Worm (Caenorhabditis elegans) whole organism, young adult: Measurements from ENCODE around the gene B0454.8.

ENCODE experiments used
- B0019.2 ChIP-seq: fragments of 200-800 bp; sonication (Bioruptor generic); conservative IDR thresholded peaks from 2 replicates; pipeline ENCODE4 v1.3.6; 2022; ENCODE audit warnings: missing genetic modification reagents, missing genetic modification characterization, missing compliant biosample characterization
- B0261.1 ChIP-seq: sonication (generic microtip); optimal IDR thresholded peaks from 2 replicates; lab custom pipeline; 2016; ENCODE audit warnings: mild to moderate bottlenecking, missing genetic modification characterization, moderate library complexity, missing compliant biosample characterization
- C17E4.6 ChIP-seq: fragments of 200-800 bp; sonication (Bioruptor generic); IDR thresholded peaks from 2 replicates; pipeline ENCODE4 v1.3.6; 2022; ENCODE audit warnings: missing genetic modification reagents, missing genetic modification characterization, missing compliant biosample characterization
- F10E7.11 ChIP-seq: sonication (generic microtip); optimal IDR thresholded peaks from 2 replicates; lab custom pipeline; 2017; ENCODE audit warnings: mild to moderate bottlenecking, missing genetic modification characterization, moderate library complexity, missing compliant biosample characterization
- F33H1.4 ChIP-seq: fragments of 200-800 bp; sonication (Bioruptor generic); IDR thresholded peaks from 2 replicates; pipeline ENCODE4 v1.3.6; 2022; ENCODE audit warnings: missing genetic modification reagents, missing genetic modification characterization, missing compliant biosample characterization
- F39B2.1 ChIP-seq: fragments of 200-800 bp; sonication (Bioruptor generic); IDR thresholded peaks from 2 replicates; pipeline ENCODE4 v1.3.6; 2022; ENCODE audit warnings: missing genetic modification reagents, missing genetic modification characterization, missing compliant biosample characterization
- F57A8.1 ChIP-seq: fragments of 200-800 bp; sonication (Bioruptor generic); optimal IDR thresholded peaks from 2 replicates; lab custom pipeline; 2018; ENCODE audit warnings: mild to moderate bottlenecking, missing genetic modification characterization, moderate library complexity, missing compliant biosample characterization
- Y53F4B.3 ChIP-seq: fragments of 200-800 bp; sonication (Bioruptor generic); IDR thresholded peaks from 2 replicates; pipeline ENCODE4 v1.3.6; 2022; ENCODE audit warnings: missing genetic modification reagents, missing genetic modification characterization, missing compliant biosample characterization
- Y53G8AR.9 ChIP-seq: fragments of 200-800 bp; sonication (Bioruptor generic); conservative IDR thresholded peaks from 2 replicates; pipeline ENCODE4 v1.3.6; 2022; ENCODE audit warnings: missing genetic modification reagents, missing genetic modification characterization, missing compliant biosample characterization
- Y67H2A.10 ChIP-seq: fragments of 200-800 bp; sonication (Bioruptor generic); conservative IDR thresholded peaks from 2 replicates; pipeline ENCODE4 v1.3.6; 2022; ENCODE audit warnings: missing genetic modification reagents, missing genetic modification characterization, missing compliant biosample characterization
- Y95B8A.8 ChIP-seq: fragments of 200-800 bp; sonication (Bioruptor generic); IDR thresholded peaks from 2 replicates; pipeline ENCODE4 v1.3.6; 2022; ENCODE audit warnings: missing genetic modification reagents, missing genetic modification characterization, missing compliant biosample characterization
- ZK185.1 ChIP-seq: sonication (generic microtip); optimal IDR thresholded peaks from 2 replicates; lab custom pipeline; 2016; ENCODE audit warnings: mild to moderate bottlenecking, missing genetic modification characterization, missing compliant biosample characterization; ENCODE audit not compliant: poor library complexity, severe bottlenecking
- akir-1 ChIP-seq: fragments of 200-800 bp; sonication (Bioruptor generic); optimal IDR thresholded peaks from 2 replicates; lab custom pipeline; 2018; ENCODE audit warnings: mild to moderate bottlenecking, missing genetic modification characterization, moderate library complexity, missing compliant biosample characterization
- atf-7 ChIP-seq: sonication (generic microtip); optimal IDR thresholded peaks from 2 replicates; lab custom pipeline; 2017; ENCODE audit warnings: mild to moderate bottlenecking, missing genetic modification characterization, missing compliant biosample characterization
- bed-2 ChIP-seq: fragments of 200-800 bp; sonication (Bioruptor generic); IDR thresholded peaks from 2 replicates; pipeline ENCODE4 v1.3.6; 2022; ENCODE audit warnings: missing genetic modification reagents, missing genetic modification characterization, missing compliant biosample characterization
- cebp-1 ChIP-seq, 2 experiments: fragments of 200-800 bp in 1 of 2; sonication (Bioruptor generic) in 1 of 2; sonication (generic microtip) in 1 of 2; IDR thresholded peaks in 1 of 2; optimal IDR thresholded peaks in 1 of 2; 2 replicates each; pipeline versions ENCODE4 v1.3.6 to Lab custom; 2017 to 2022; ENCODE audit warnings: missing compliant biosample characterization in 2 of 2, missing genetic modification characterization in 2 of 2, mild to moderate bottlenecking in 1 of 2, missing genetic modification reagents in 1 of 2, moderate library complexity in 1 of 2
- ceh-100 ChIP-seq: fragments of 200-800 bp; sonication (Bioruptor generic); IDR thresholded peaks from 2 replicates; pipeline ENCODE4 v1.3.6; 2022; ENCODE audit warnings: missing genetic modification reagents, missing genetic modification characterization, missing compliant biosample characterization
- egl-18 ChIP-seq: fragments of 200-800 bp; sonication (Bioruptor generic); IDR thresholded peaks from 2 replicates; pipeline ENCODE4 v1.3.6; 2022; ENCODE audit warnings: missing genetic modification reagents, missing genetic modification characterization, missing compliant biosample characterization
- egl-44 ChIP-seq: fragments of 200-800 bp; sonication (Bioruptor generic); IDR thresholded peaks from 2 replicates; pipeline ENCODE4 v1.3.6; 2022; ENCODE audit warnings: missing genetic modification reagents, missing genetic modification characterization, missing compliant biosample characterization
- ets-4 ChIP-seq: fragments of 200-800 bp; sonication (Bioruptor generic); optimal IDR thresholded peaks from 2 replicates; lab custom pipeline; 2018; ENCODE audit warnings: mild to moderate bottlenecking, missing genetic modification characterization, missing compliant biosample characterization
- him-1 ChIP-seq: sonication (generic microtip); optimal IDR thresholded peaks from 2 replicates; lab custom pipeline; 2016; ENCODE audit warnings: missing genotype, missing genetic modification reagents, missing genetic modification characterization, missing compliant biosample characterization
- hsf-1 ChIP-seq: fragments of 200-800 bp; sonication (Bioruptor generic); IDR thresholded peaks from 2 replicates; pipeline ENCODE4 v1.3.6; 2022; ENCODE audit warnings: missing genetic modification reagents, missing genetic modification characterization, missing compliant biosample characterization
- lag-1 ChIP-seq: fragments of 200-800 bp; sonication (Bioruptor generic); IDR thresholded peaks from 2 replicates; pipeline ENCODE4 v1.3.6; 2022; ENCODE audit warnings: missing genetic modification reagents, missing genetic modification characterization, missing compliant biosample characterization
- let-607 ChIP-seq, 2 experiments: fragments of 200-800 bp in 1 of 2; sonication (Bioruptor generic) in 1 of 2; sonication (generic microtip) in 1 of 2; optimal IDR thresholded peaks; 2 replicates each; lab custom pipeline; 2016 to 2018; ENCODE audit warnings: mild to moderate bottlenecking in 2 of 2, missing compliant biosample characterization in 2 of 2, missing genetic modification characterization in 2 of 2, moderate library complexity in 2 of 2, missing genotype in 1 of 2
- lin-40 ChIP-seq: sonication (generic microtip); optimal IDR thresholded peaks from 2 replicates; lab custom pipeline; 2016; ENCODE audit warnings: missing genetic modification characterization, mild to moderate bottlenecking, missing compliant biosample characterization, missing genotype, missing genetic modification reagents
- madf-6 ChIP-seq: fragments of 200-800 bp; sonication (Bioruptor generic); IDR thresholded peaks from 2 replicates; pipeline ENCODE4 v1.3.6; 2022; ENCODE audit warnings: missing genetic modification reagents, missing genetic modification characterization, missing compliant biosample characterization
- mcd-1 ChIP-seq: fragments of 200-800 bp; sonication (Bioruptor generic); IDR thresholded peaks from 2 replicates; pipeline ENCODE4 v1.3.6; 2022; ENCODE audit warnings: missing genetic modification reagents, missing genetic modification characterization, missing compliant biosample characterization
- nfya-1 ChIP-seq: sonication (generic microtip); optimal IDR thresholded peaks from 2 replicates; lab custom pipeline; 2017; ENCODE audit warnings: antibody characterized with exemption, missing compliant biosample characterization, missing genetic modification characterization, borderline replicate concordance; ENCODE audit not compliant: insufficient read depth
- nhr-27 ChIP-seq: fragments of 200-800 bp; sonication (Bioruptor generic); optimal IDR thresholded peaks from 2 replicates; lab custom pipeline; 2018; ENCODE audit warnings: mild to moderate bottlenecking, missing genetic modification characterization, moderate library complexity, missing compliant biosample characterization
- rcor-1 ChIP-seq: fragments of 200-800 bp; sonication (Bioruptor generic); IDR thresholded peaks from 2 replicates; pipeline ENCODE4 v1.3.6; 2022; ENCODE audit warnings: missing genetic modification reagents, missing genetic modification characterization, missing compliant biosample characterization
- rpc-1 ChIP-seq, 2 experiments: fragments of 150-350 bp in 1 of 2; sonication (generic microtip) in 1 of 2; optimal IDR thresholded peaks; 2 replicates each; lab custom pipeline; 2014 to 2018; ENCODE audit warnings: missing biosample characterization in 1 of 2, missing genetic modification characterization in 1 of 2, missing genetic modification reagents in 1 of 2, missing genotype in 1 of 2
- tbp1 ChIP-seq: fragments of 200-800 bp; sonication (Bioruptor generic); optimal IDR thresholded peaks from 2 replicates; lab custom pipeline; 2018; ENCODE audit warnings: mild to moderate bottlenecking, missing genetic modification characterization, missing compliant biosample characterization
- tbx-9 ChIP-seq: sonication (generic microtip); optimal IDR thresholded peaks from 2 replicates; lab custom pipeline; 2016; ENCODE audit warnings: borderline replicate concordance, missing genetic modification characterization, inconsistent platforms, missing compliant biosample characterization
- unc-62 ChIP-seq: fragments of 150-350 bp; optimal IDR thresholded peaks from 2 replicates; lab custom pipeline; 2014; ENCODE audit warnings: missing biosample characterization, missing genetic modification reagents, missing genetic modification characterization
- zfh-2 ChIP-seq: fragments of 200-800 bp; sonication (Bioruptor generic); conservative IDR thresholded peaks from 2 replicates; pipeline ENCODE4 v1.3.6; 2022; ENCODE audit warnings: missing genetic modification reagents, missing genetic modification characterization, missing compliant biosample characterization
- ztf-18 ChIP-seq: sonication (generic microtip); optimal IDR thresholded peaks from 2 replicates; lab custom pipeline; 2016; ENCODE audit warnings: missing genotype, mild to moderate bottlenecking, missing genetic modification characterization, missing compliant biosample characterization
- ztf-25 ChIP-seq: fragments of 200-800 bp; sonication (Bioruptor generic); IDR thresholded peaks from 2 replicates; pipeline ENCODE4 v1.3.6; 2022; ENCODE audit warnings: missing genetic modification reagents, missing genetic modification characterization, missing compliant biosample characterization
- ztf-6 ChIP-seq: fragments of 200-800 bp; sonication (Bioruptor generic); IDR thresholded peaks from 2 replicates; pipeline ENCODE4 v1.3.6; 2022; ENCODE audit warnings: missing genetic modification reagents, missing genetic modification characterization, missing compliant biosample characterization

B0454.8 gene

ce11 chrII:3052843-3053242 lies 9.6 kb upstream of the B0454.8 start:
- TF ChIP-seq zfh-2 (GFP tag; lab: Robert Waterston, UW) (peak; percentile 55; the same call in 1 of the 2 replicates), ets-4 (GFP tag; lab: Kevin White, UChicago) (no peak)

DNA sequence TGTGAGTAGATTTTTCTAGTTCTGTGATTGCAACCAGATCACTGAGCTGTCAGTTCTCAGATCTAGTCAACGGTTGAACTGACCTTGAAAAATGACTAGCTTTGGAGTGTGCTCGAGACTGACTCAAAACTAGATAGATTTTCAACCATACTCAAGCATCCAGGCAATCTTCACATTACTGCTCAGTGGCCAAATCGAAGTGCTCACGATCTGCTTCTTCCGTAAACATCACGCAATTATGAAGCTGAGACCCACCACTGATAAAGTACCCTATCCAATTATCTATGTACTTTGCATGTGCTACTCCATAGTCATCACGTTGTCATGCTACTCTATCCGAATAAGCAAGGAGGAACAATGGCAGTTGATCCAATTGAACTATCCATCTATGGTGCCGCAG lies 8.1 kb upstream of the B0454.8 start:
- TF ChIP-seq akir-1 (GFP tag; lab: Kevin White, UChicago) (no peak), cebp-1 (GFP tag; IDR thresholded peaks at IDR 0.05; lab: Robert Waterston, UW) (no peak), cebp-1 (tag; optimal IDR thresholded peaks at IDR 0.05; lab: Kevin White, UChicago) (no peak), F39B2.1 (GFP tag; lab: Robert Waterston, UW) (no peak), ZK185.1 (tag; lab: Kevin White, UChicago) (no peak), ztf-25 (GFP tag; lab: Robert Waterston, UW) (no peak), B0261.1 (tag; lab: Kevin White, UChicago) (no peak), lag-1 (GFP tag; lab: Robert Waterston, UW) (no peak), bed-2 (no peak), Y53G8AR.9 (GFP tag; lab: Robert Waterston, UW) (no peak), ztf-6 (GFP tag; lab: Robert Waterston, UW) (no peak), tbx-9 (tag; lab: Kevin White, UChicago) (no peak)

DNA sequence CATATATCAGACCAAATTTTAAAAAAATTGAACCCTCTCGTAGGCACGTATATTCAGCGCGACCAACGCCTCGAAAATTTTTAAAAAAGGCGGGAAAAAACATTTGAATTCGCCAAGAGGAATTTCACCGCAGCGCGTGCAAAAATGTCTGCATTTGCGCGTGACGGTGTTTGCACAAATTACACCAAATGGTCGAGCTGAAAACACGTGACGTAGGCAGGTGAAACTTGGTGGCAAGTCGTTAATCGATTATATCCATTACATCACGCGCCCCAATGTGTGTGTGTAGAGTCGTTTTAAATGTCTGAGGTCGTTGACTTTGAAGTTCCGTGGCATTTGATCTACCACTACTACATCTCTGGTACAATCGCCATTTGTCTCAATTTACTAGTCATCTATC lies 7.4 kb upstream of the B0454.8 start, which contains the start of gene sri-31:
Gene sri-31 (plus strand): TSS at position 301 of the 400 bp plus-strand sequence.
- TF ChIP-seq unc-62 (GFP tag; lab: Kevin White, UChicago) (no peak), Y95B8A.8 (GFP tag; lab: Robert Waterston, UW) (no peak), Y53F4B.3 (no peak), let-607 (tag; optimal IDR thresholded peaks at IDR 0.05; lab: Kevin White, UChicago) (no peak), atf-7 (no peak), ceh-100 (GFP tag; lab: Robert Waterston, UW) (no peak), egl-44 (no peak), mcd-1 (GFP tag; lab: Robert Waterston, UW) (no peak), tbp1 (GFP tag; lab: Kevin White, UChicago) (no peak), ztf-18 (no peak), C17E4.6 (GFP tag; lab: Robert Waterston, UW) (no peak), F10E7.11 (tag; lab: Kevin White, UChicago) (no peak), lin-40 (tag; lab: Kevin White, UChicago) (no peak), rcor-1 (GFP tag; lab: Robert Waterston, UW) (no peak), nhr-27 (tag; lab: Kevin White, UChicago) (no peak)

ce11 chrII:3048989-3049388 lies 5.7 kb upstream of the B0454.8 start:
- TF ChIP-seq hsf-1 (0 out of 2 replicates have a peak, but pooled peaks have one; percentile 39), madf-6 (GFP tag; lab: Robert Waterston, UW) (peak; percentile 24; the same call in 1 of the 2 replicates), ceh-100 (GFP tag; lab: Robert Waterston, UW) (no peak)

DNA sequence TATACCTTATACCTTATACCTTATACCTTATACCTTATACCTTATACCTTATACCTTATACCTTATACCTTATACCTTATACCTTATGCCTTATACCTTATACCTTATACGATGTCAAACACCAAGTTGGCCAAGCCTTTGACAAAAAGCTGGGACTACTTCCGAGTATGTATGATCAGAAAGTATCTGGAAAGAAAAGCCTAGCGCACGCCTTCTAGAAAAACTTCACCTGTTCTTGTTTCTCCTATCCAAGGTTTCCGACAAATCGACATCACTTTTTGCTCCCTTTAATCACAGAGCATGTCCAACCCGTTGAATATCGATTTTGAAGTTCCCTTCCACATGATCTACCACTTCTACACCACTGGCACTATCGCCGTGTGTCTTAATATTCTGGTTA lies 5.1 kb upstream of the B0454.8 start, which contains the start of gene sri-28:
Gene sri-28 (plus strand): TSS at position 301 of the 400 bp plus-strand sequence.
- TF ChIP-seq F57A8.1 (GFP tag; lab: Kevin White, UChicago) (no peak), C17E4.6 (GFP tag; lab: Robert Waterston, UW) (no peak), B0019.2 (GFP tag; lab: Robert Waterston, UW) (no peak), Y67H2A.10 (GFP tag; lab: Robert Waterston, UW) (no peak), rpc-1 (optimal IDR thresholded peaks at IDR 0.05; lab: Kevin White, UChicago) (no peak), rpc-1 (tag; optimal IDR thresholded peaks at IDR 0.05; lab: Kevin White, UChicago) (no peak), egl-18 (GFP tag; lab: Robert Waterston, UW) (no peak), nfya-1 (no peak), F33H1.4 (GFP tag; lab: Robert Waterston, UW) (no peak), him-1 (tag; lab: Kevin White, UChicago) (no peak), zfh-2 (GFP tag; lab: Robert Waterston, UW) (no peak)
